Worm (Caenorhabditis elegans): Measurements from ENCODE around the gene srw-35.

Gene srw-35

ce11 chrV:16455065-16455464 is 17.2 kb upstream of the srw-35 start, which contains the start of gene str-14:
TSS of gene str-14 (minus strand) at chrV:16455165.
- TF ChIP-seq nhr-84 (tag; optimal IDR thresholded peaks at IDR 0.05) (no peak), lin-39 (tag; optimal IDR thresholded peaks at IDR 0.05) (no peak), blmp-1 (tag; optimal IDR thresholded peaks at IDR 0.05) (no peak), sup-37 (GFP tag; optimal IDR thresholded peaks at IDR 0.05) (no peak), ztf-4 (tag; optimal IDR thresholded peaks at IDR 0.05) (no peak), F16B12.6 (tag; optimal IDR thresholded peaks at IDR 0.05) (no peak), fkh-4 (tag; optimal IDR thresholded peaks at IDR 0.05; ENCODE audit: borderline replicate concordance) (no peak), nhr-90 (tag; optimal IDR thresholded peaks at IDR 0.05; ENCODE audit: poor library complexity) (no peak), C16A3.4 (tag; optimal IDR thresholded peaks at IDR 0.05) (no peak), unc-98 (GFP tag; IDR thresholded peaks at IDR 0.05) (no peak), pax-3 (tag; optimal IDR thresholded peaks at IDR 0.05) (no peak), ztf-11 (tag; optimal IDR thresholded peaks at IDR 0.05) (no peak), sptf-1 (tag; optimal IDR thresholded peaks at IDR 0.05) (no peak), ama-1 (optimal IDR thresholded peaks at IDR 0.05) (no peak), dsc-1 (tag; optimal IDR thresholded peaks at IDR 0.05) (no peak)

ce11 chrV:16458714-16459113 is 13.6 kb upstream of the srw-35 start, which contains the start of gene str-15:
TSS of gene str-15 (minus strand) at chrV:16458814.
- TF ChIP-seq nhr-237 (tag; optimal IDR thresholded peaks at IDR 0.05): no peak
- TF ChIP-seq C16A3.4 (tag; optimal IDR thresholded peaks at IDR 0.05): no peak
- TF ChIP-seq mef-2 (tag; optimal IDR thresholded peaks at IDR 0.05): no peak

ce11 chrV:16459377-16459776 is 12.9 kb upstream of the srw-35 start:
- TF ChIP-seq skn-1 (tag; optimal IDR thresholded peaks at IDR 0.05) (no peak), efl-1 (optimal IDR thresholded peaks at IDR 0.05) (no peak), efl-1 (GFP tag; optimal IDR thresholded peaks at IDR 0.05 in 1 of 2) (no peak), nhr-47 (tag; optimal IDR thresholded peaks at IDR 0.05) (no peak), alr-1 (tag; optimal IDR thresholded peaks at IDR 0.05; ENCODE audit: borderline replicate concordance) (no peak), nhr-90 (tag; optimal IDR thresholded peaks at IDR 0.05; ENCODE audit: poor library complexity) (no peak), irx-1 (tag; optimal IDR thresholded peaks at IDR 0.05) (no peak), aha-1 (tag; optimal IDR thresholded peaks at IDR 0.05) (no peak), C16A3.4 (tag; optimal IDR thresholded peaks at IDR 0.05) (no peak), aly-2 (tag; optimal IDR thresholded peaks at IDR 0.05) (no peak), mef-2 (tag; optimal IDR thresholded peaks at IDR 0.05) (no peak), hlh-4 (tag; optimal IDR thresholded peaks at IDR 0.05) (no peak)

ce11 chrV:16460866-16461265 is 11.4 kb upstream of the srw-35 start, which contains the start of gene srh-142:
TSS of gene srh-142 (minus strand) at chrV:16460966.
- TF ChIP-seq dpl-1 (GFP tag; optimal IDR thresholded peaks at IDR 0.05) (no peak), F16B12.6 (tag; optimal IDR thresholded peaks at IDR 0.05) (no peak), efl-3 (GFP tag; optimal IDR thresholded peaks at IDR 0.05) (no peak), ztf-4 (tag; optimal IDR thresholded peaks at IDR 0.05) (no peak), skn-1 (tag; optimal IDR thresholded peaks at IDR 0.05) (no peak), aha-1 (tag; optimal IDR thresholded peaks at IDR 0.05) (no peak), fkh-10 (GFP tag; optimal IDR thresholded peaks at IDR 0.05) (no peak), nhr-11 (tag; optimal IDR thresholded peaks at IDR 0.05) (no peak), sup-37 (GFP tag; optimal IDR thresholded peaks at IDR 0.05) (no peak), C04F5.9 (tag; optimal IDR thresholded peaks at IDR 0.05) (no peak), unc-98 (GFP tag; IDR thresholded peaks at IDR 0.05) (no peak), zag-1 (tag; optimal IDR thresholded peaks at IDR 0.05) (no peak), fkh-4 (tag; optimal IDR thresholded peaks at IDR 0.05; ENCODE audit: borderline replicate concordance) (no peak), ceh-63 (GFP tag; optimal IDR thresholded peaks at IDR 0.05) (no peak), tlp-1 (tag; optimal IDR thresholded peaks at IDR 0.05) (no peak)

- no peak for TF ChIP-seq fkh-4 (tag; optimal IDR thresholded peaks at IDR 0.05; ENCODE audit: borderline replicate concordance)
- no peak for TF ChIP-seq C16A3.4 (tag; optimal IDR thresholded peaks at IDR 0.05)
- TF ChIP-seq mep-1 (tag; optimal IDR thresholded peaks at IDR 0.05): no peak
- TF ChIP-seq fkh-8 (tag; optimal IDR thresholded peaks at IDR 0.05): no peak
- no peak for TF ChIP-seq C34B4.2 (tag; optimal IDR thresholded peaks at IDR 0.05)
- no peak for TF ChIP-seq nhr-84 (tag; optimal IDR thresholded peaks at IDR 0.05)
- no peak for TF ChIP-seq fos-1 (tag; optimal IDR thresholded peaks at IDR 0.05)
- no peak for TF ChIP-seq efl-1 (optimal IDR thresholded peaks at IDR 0.05)
- no peak for TF ChIP-seq efl-1 (GFP tag; optimal IDR thresholded peaks at IDR 0.05 in 1 of 2)
- TF ChIP-seq alr-1 (tag; optimal IDR thresholded peaks at IDR 0.05; ENCODE audit: borderline replicate concordance): no peak
- TF ChIP-seq unc-30 (tag; optimal IDR thresholded peaks at IDR 0.05): no peak
- TF ChIP-seq pag-3 (tag; optimal IDR thresholded peaks at IDR 0.05; ENCODE audit: borderline replicate concordance, insufficient read depth): no peak
- no peak for TF ChIP-seq dsc-1 (tag; optimal IDR thresholded peaks at IDR 0.05)
- no peak for TF ChIP-seq ama-1 (optimal IDR thresholded peaks at IDR 0.05)
- TF ChIP-seq nhr-90 (tag; optimal IDR thresholded peaks at IDR 0.05; ENCODE audit: poor library complexity): no peak
- TF ChIP-seq ces-1 (GFP tag; optimal IDR thresholded peaks at IDR 0.05): no peak
- TF ChIP-seq nhr-11 (tag; optimal IDR thresholded peaks at IDR 0.05): no peak
- TF ChIP-seq grh-1 (GFP tag; IDR thresholded peaks at IDR 0.05): no peak
- no peak for TF ChIP-seq F16B12.6 (tag; optimal IDR thresholded peaks at IDR 0.05)
These were observed 4.5 kb upstream of the srw-35 start, which contains the start of gene sru-44 for ce11 chrV:16467840-16468239. TSS of gene sru-44 (minus strand) at chrV:16467940.
